Worm (Caenorhabditis elegans) whole organism, L1 larva: Measurements from ENCODE around the gene spat-1.

ENCODE experiments used
- F16B12.6 ChIP-seq: fragments of 150-350 bp; optimal IDR thresholded peaks from 2 replicates; lab custom pipeline; 2014; ENCODE audit warnings: missing biosample characterization, missing genetic modification characterization
- Y116A8C.19 ChIP-seq: sonication (generic microtip); optimal IDR thresholded peaks from 2 replicates; lab custom pipeline; 2016; ENCODE audit warnings: missing compliant biosample characterization, missing genetic modification characterization, borderline replicate concordance
- alr-1 ChIP-seq: fragments of 200-800 bp; sonication (Bioruptor generic); optimal IDR thresholded peaks from 2 replicates; lab custom pipeline; 2018; ENCODE audit warnings: borderline replicate concordance, mild to moderate bottlenecking, missing genetic modification characterization, missing compliant biosample characterization
- ama-1 ChIP-seq: fragments of 150-350 bp; optimal IDR thresholded peaks from 2 replicates; lab custom pipeline; 2014
- blmp-1 ChIP-seq: fragments of 150-350 bp; optimal IDR thresholded peaks from 2 replicates; lab custom pipeline; 2014; ENCODE audit warnings: missing biosample characterization, missing genetic modification characterization
- ceh-82 ChIP-seq, 3 experiments: fragments of 150-350 bp in 1 of 3; sonication (generic microtip) in 2 of 3; optimal IDR thresholded peaks; 2 replicates each; lab custom pipeline; 2014 to 2017; ENCODE audit warnings: missing biosample characterization in 3 of 3, missing genetic modification characterization in 3 of 3
- ceh-90 ChIP-seq: sonication (generic microtip); optimal IDR thresholded peaks from 2 replicates; lab custom pipeline; 2016; ENCODE audit warnings: missing genetic modification characterization, missing compliant biosample characterization
- ces-1 ChIP-seq: fragments of 150-350 bp; optimal IDR thresholded peaks from 2 replicates; lab custom pipeline; 2014; ENCODE audit warnings: missing biosample characterization, missing genetic modification reagents, missing genetic modification characterization
- dsc-1 ChIP-seq: sonication (generic microtip); optimal IDR thresholded peaks from 2 replicates; lab custom pipeline; 2016; ENCODE audit warnings: mild to moderate bottlenecking, missing genetic modification characterization, missing compliant biosample characterization
- efl-1 ChIP-seq, 4 experiments: fragments of 150-350 bp; optimal IDR thresholded peaks in 3 of 4; peaks in 1 of 4; 1 replicate in 1 of 4; 2 replicates in 3 of 4; lab custom pipeline; 2014; ENCODE audit warnings: missing biosample characterization in 2 of 4, missing genetic modification characterization in 2 of 4, missing genetic modification reagents in 2 of 4
- efl-3 ChIP-seq: fragments of 200-800 bp; sonication (Bioruptor generic); optimal IDR thresholded peaks from 2 replicates; lab custom pipeline; 2018; ENCODE audit warnings: mild to moderate bottlenecking, missing genetic modification characterization, missing compliant biosample characterization
- egl-27 ChIP-seq, 2 experiments: fragments of 150-350 bp in 1 of 2; sonication (generic microtip); optimal IDR thresholded peaks; 3 replicates each; lab custom pipeline; 2017 to 2018; ENCODE audit warnings: missing biosample characterization in 2 of 2, missing genetic modification characterization in 2 of 2, missing genetic modification reagents in 2 of 2
- elt-3 ChIP-seq, 6 experiments: fragments of 150-350 bp in 1 of 6; sonication (generic microtip); optimal IDR thresholded peaks; 2 replicates each; lab custom pipeline; 2017 to 2018; ENCODE audit warnings: missing biosample characterization in 6 of 6, missing genetic modification characterization in 6 of 6, inconsistent platforms in 1 of 6
- ets-5 ChIP-seq: fragments of 200-800 bp; sonication (Bioruptor generic); IDR thresholded peaks from 2 replicates; pipeline ENCODE4 v1.3.6; 2022; ENCODE audit warnings: missing genetic modification characterization, missing compliant biosample characterization
- fkh-4 ChIP-seq: sonication (generic microtip); optimal IDR thresholded peaks from 2 replicates; lab custom pipeline; 2016; ENCODE audit warnings: missing compliant biosample characterization, missing genetic modification characterization, borderline replicate concordance
- hpl-2 ChIP-seq: fragments of 150-350 bp; optimal IDR thresholded peaks from 2 replicates; lab custom pipeline; 2014; ENCODE audit warnings: missing biosample characterization, missing genetic modification reagents, missing genetic modification characterization
- irx-1 ChIP-seq: sonication (generic microtip); optimal IDR thresholded peaks from 2 replicates; lab custom pipeline; 2016; ENCODE audit warnings: missing genetic modification characterization, missing compliant biosample characterization
- isw-1 ChIP-seq: fragments of 200-800 bp; sonication (Bioruptor generic); IDR thresholded peaks from 2 replicates; pipeline ENCODE4 v1.3.6; 2022; ENCODE audit warnings: missing genetic modification characterization, missing compliant biosample characterization
- jun-1 ChIP-seq: fragments of 150-350 bp; optimal IDR thresholded peaks from 2 replicates; lab custom pipeline; 2014; ENCODE audit warnings: missing biosample characterization, missing genetic modification reagents, missing genetic modification characterization
- lin-13 ChIP-seq: fragments of 150-350 bp; optimal IDR thresholded peaks from 2 replicates; lab custom pipeline; 2014; ENCODE audit warnings: missing biosample characterization, missing genetic modification reagents, missing genetic modification characterization
- lsy-2 ChIP-seq, 2 experiments: fragments of 150-350 bp; optimal IDR thresholded peaks; 2 replicates each; lab custom pipeline; 2014; ENCODE audit warnings: missing biosample characterization in 2 of 2, missing genetic modification characterization in 2 of 2
- mab-9 ChIP-seq: fragments of 200-800 bp; sonication (Bioruptor generic); IDR thresholded peaks from 2 replicates; pipeline ENCODE4 v1.3.6; 2022; ENCODE audit warnings: missing genetic modification reagents, missing genetic modification characterization, missing compliant biosample characterization
- mef-2 ChIP-seq: fragments of 150-350 bp; optimal IDR thresholded peaks from 2 replicates; lab custom pipeline; 2014; ENCODE audit warnings: missing biosample characterization, missing genetic modification characterization
- nhr-11 ChIP-seq: fragments of 150-350 bp; optimal IDR thresholded peaks from 2 replicates; lab custom pipeline; 2014; ENCODE audit warnings: missing biosample characterization, missing genetic modification characterization
- nhr-237 ChIP-seq: fragments of 150-350 bp; optimal IDR thresholded peaks from 2 replicates; lab custom pipeline; 2014; ENCODE audit warnings: missing biosample characterization, missing genetic modification characterization
- nhr-28 ChIP-seq: fragments of 150-350 bp; optimal IDR thresholded peaks from 2 replicates; lab custom pipeline; 2014; ENCODE audit warnings: missing biosample characterization, missing genetic modification characterization
- nhr-47 ChIP-seq: sonication (generic microtip); optimal IDR thresholded peaks from 2 replicates; lab custom pipeline; 2016; ENCODE audit warnings: mild to moderate bottlenecking, missing genetic modification characterization, moderate library complexity, missing compliant biosample characterization
- nhr-71 ChIP-seq: sonication (generic microtip); optimal IDR thresholded peaks from 2 replicates; lab custom pipeline; 2016; ENCODE audit warnings: mild to moderate bottlenecking, missing genetic modification characterization, moderate library complexity, missing compliant biosample characterization
- nhr-77 ChIP-seq: fragments of 150-350 bp; optimal IDR thresholded peaks from 2 replicates; lab custom pipeline; 2014; ENCODE audit warnings: missing biosample characterization, missing genetic modification characterization
- nhr-84 ChIP-seq: sonication (generic microtip); optimal IDR thresholded peaks from 2 replicates; lab custom pipeline; 2017; ENCODE audit warnings: missing biosample characterization, missing genetic modification characterization
- nhr-85 ChIP-seq: sonication (generic microtip); peaks from one replicate; lab custom pipeline; 2016; ENCODE audit warnings: missing genetic modification characterization, inconsistent platforms, missing compliant biosample characterization
- rnt-1 ChIP-seq: sonication (generic microtip); optimal IDR thresholded peaks from 2 replicates; lab custom pipeline; 2016; ENCODE audit warnings: mild to moderate bottlenecking, missing genetic modification characterization, moderate library complexity, missing compliant biosample characterization
- skn-1 ChIP-seq: fragments of 150-350 bp; optimal IDR thresholded peaks from 2 replicates; lab custom pipeline; 2014; ENCODE audit warnings: missing biosample characterization, missing genetic modification characterization
- snu-23 ChIP-seq: sonication (generic microtip); optimal IDR thresholded peaks from 2 replicates; lab custom pipeline; 2016; ENCODE audit warnings: missing genetic modification characterization, missing compliant biosample characterization
- tbx-2 ChIP-seq: sonication (generic microtip); optimal IDR thresholded peaks from 2 replicates; lab custom pipeline; 2016; ENCODE audit warnings: missing genetic modification characterization, missing compliant biosample characterization
- unc-130 ChIP-seq: fragments of 150-350 bp; optimal IDR thresholded peaks from 2 replicates; lab custom pipeline; 2017; ENCODE audit warnings: missing biosample characterization, missing genetic modification characterization, inconsistent platforms
- unc-62 ChIP-seq: fragments of 150-350 bp; optimal IDR thresholded peaks from 2 replicates; lab custom pipeline; 2014; ENCODE audit warnings: missing biosample characterization, missing genetic modification reagents, missing genetic modification characterization
- vab-15 ChIP-seq: sonication (generic microtip); optimal IDR thresholded peaks from 2 replicates; lab custom pipeline; 2017; ENCODE audit warnings: missing genotype, mild to moderate bottlenecking, missing genetic modification characterization, missing compliant biosample characterization
- ztf-11 ChIP-seq, 2 experiments: sonication (generic microtip); optimal IDR thresholded peaks; 2 replicates each; lab custom pipeline; 2016 to 2017; ENCODE audit warnings: missing genetic modification characterization in 2 of 2, missing biosample characterization in 1 of 2, missing compliant biosample characterization in 1 of 2
- ztf-4 ChIP-seq: fragments of 150-350 bp; optimal IDR thresholded peaks from 2 replicates; lab custom pipeline; 2014; ENCODE audit warnings: missing biosample characterization, missing genetic modification characterization

The spat-1 gene

ce11 chrII:14522037-14522436, 6.5 kb upstream of the spat-1 start, which contains the start of gene btb-19:
Gene btb-19 (minus strand): TSS chrII:14522137.
- TF ChIP-seq ztf-4 (tag; lab: Kevin White, UChicago) = no peak
- TF ChIP-seq isw-1 (GFP tag; lab: Robert Waterston, UW) = no peak

DNA sequence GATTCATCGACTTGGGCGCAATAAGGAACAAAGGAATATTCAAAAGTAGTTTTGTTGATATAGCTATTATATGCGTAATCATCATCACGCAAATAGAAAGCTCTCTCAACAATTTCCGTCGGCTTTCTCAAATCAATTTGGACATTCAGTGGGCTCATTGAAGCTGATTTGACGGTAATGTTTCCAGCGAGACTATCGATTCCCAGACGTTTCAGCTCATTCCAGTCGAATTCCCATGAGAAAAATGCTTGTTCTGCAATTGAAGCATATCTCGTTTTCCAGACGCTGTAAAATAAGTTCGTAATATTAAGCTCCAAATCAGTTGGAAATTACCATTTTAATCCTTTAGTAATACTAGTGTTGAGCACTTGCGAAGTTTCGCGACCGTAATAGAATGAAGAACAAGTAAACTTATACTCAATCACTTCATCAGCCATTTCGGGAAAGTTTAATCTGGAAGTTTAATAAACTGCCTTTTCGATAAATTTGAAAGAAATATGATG, 5.4 kb upstream of the spat-1 start, which contains the start of gene btb-20:
btb-20 (minus strand) TSS at position 453 of the 503 bp plus-strand sequence.
- TF ChIP-seq hpl-2 (no peak), fkh-4 (tag; lab: Kevin White, UChicago) (no peak)

ce11 chrII:14523645-14524223, 4.8 kb upstream of the spat-1 start, which contains the start of gene pot-2:
Gene pot-2 (plus strand): TSS chrII:14524173.
- TF ChIP-seq blmp-1 (tag; lab: Kevin White, UChicago) (no peak), lsy-2 (tag; optimal IDR thresholded peaks at IDR 0.05; lab: Kevin White, UChicago) (no peak), nhr-47 (tag; lab: Kevin White, UChicago) (no peak), efl-3 (GFP tag; lab: Kevin White, UChicago) (no peak), fkh-4 (tag; lab: Kevin White, UChicago) (no peak), nhr-28 (tag; lab: Kevin White, UChicago) (no peak), lin-13 (no peak), rnt-1 (tag; lab: Kevin White, UChicago) (no peak), elt-3 (tag; optimal IDR thresholded peaks at IDR 0.05; lab: Kevin White, UChicago) (no peak), ztf-11 (tag; optimal IDR thresholded peaks at IDR 0.05; lab: Kevin White, UChicago) (no peak), irx-1 (tag; lab: Kevin White, UChicago) (no peak), F16B12.6 (tag; lab: Kevin White, UChicago) (no peak)
- TF ChIP-seq, all 84 proteins: peak for 0

DNA sequence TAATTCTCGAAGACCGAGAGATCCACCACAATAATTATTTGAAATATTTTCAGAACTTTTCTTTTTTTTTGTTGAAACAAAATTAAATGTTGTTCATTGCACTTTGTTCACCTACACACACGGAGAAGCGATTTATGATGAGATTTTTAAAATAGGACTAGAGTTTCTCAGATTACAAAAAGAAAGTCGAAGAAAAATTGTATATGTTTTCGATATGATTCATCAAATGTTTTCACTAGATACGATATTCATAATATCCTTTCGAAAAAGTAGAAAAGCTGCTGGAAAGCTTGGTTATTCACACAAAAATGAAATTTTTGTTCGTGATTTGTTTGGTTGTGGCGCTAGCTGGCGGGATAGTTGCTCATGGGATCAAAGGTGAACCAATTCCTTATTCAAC, 3.5 kb upstream of the spat-1 start, which contains the start of gene F57C2.4:
F57C2.4 (plus strand) TSS at position 301 of the 400 bp plus-strand sequence.
- TF ChIP-seq mef-2 (tag; lab: Kevin White, UChicago) (no peak), nhr-11 (tag; lab: Kevin White, UChicago) (no peak), hpl-2 (no peak), dsc-1 (tag; lab: Kevin White, UChicago) (no peak), ces-1 (GFP tag; lab: Kevin White, UChicago) (no peak), ets-5 (no peak), alr-1 (tag; lab: Kevin White, UChicago) (no peak), F16B12.6 (tag; lab: Kevin White, UChicago) (no peak)

DNA sequence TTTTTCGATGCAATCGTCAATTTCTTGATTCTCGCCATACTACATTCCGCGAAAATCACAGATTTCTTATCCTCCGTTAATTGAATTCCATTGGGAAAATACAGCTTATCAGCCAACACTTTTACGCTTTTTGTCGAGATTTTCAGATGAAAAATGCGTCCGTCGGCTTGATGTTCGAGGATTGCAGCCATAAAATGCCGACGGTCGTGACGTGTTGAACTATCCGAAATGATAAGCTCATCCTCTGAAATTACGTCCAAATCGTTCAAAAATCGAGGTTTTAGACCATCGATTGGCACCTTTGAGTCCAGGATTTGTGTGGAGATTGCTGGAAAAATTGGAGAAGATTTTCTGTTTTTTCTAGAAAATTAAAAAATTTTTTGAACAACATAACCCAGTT, 1.4 kb upstream of the spat-1 start:
- TF ChIP-seq egl-27 (tag; optimal IDR thresholded peaks at IDR 0.05; lab: Kevin White, UChicago) (no peak), ceh-90 (no peak), Y116A8C.19 (tag; lab: Kevin White, UChicago) (no peak), nhr-84 (tag; lab: Kevin White, UChicago) (no peak), efl-1 (optimal IDR thresholded peaks at IDR 0.05; lab: Kevin White, UChicago) (no peak), efl-1 (GFP tag; optimal IDR thresholded peaks at IDR 0.05 in 1 of 2; lab: Kevin White, UChicago) (peak in 1 of 2 experiments; percentile 57)

DNA sequence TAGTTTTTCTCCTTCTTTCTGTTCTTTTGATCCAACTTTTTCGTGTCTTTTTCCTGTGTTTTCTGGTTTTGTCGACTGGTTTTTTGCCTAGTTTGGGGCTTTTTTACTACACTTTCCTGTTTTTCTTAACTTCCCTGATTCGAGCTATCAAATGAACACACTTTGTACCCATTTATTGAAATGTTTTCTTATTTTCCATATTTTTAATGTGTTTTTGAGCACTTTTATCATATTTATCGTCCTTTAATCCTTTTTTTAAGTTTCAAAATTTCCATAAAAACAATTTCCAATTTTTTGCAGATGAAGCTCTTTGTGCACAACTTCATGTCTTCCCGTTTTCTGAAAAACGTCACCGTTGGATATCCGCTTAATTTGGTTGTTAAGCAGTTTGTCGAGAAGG, 5.4 kb downstream of the spat-1 start, which contains the start of gene C04H5.1:
C04H5.1 (plus strand) TSS at position 301 of the 400 bp plus-strand sequence.
- TF ChIP-seq F16B12.6 (tag; lab: Kevin White, UChicago) = no peak
- TF ChIP-seq efl-3 (GFP tag; lab: Kevin White, UChicago) = no peak
- no peak for TF ChIP-seq ceh-82 (tag; optimal IDR thresholded peaks at IDR 0.05; lab: Kevin White, UChicago)
- no peak for TF ChIP-seq nhr-85 (tag; lab: Kevin White, UChicago)
- no peak for TF ChIP-seq lin-13
- no peak for TF ChIP-seq skn-1
- no peak for TF ChIP-seq unc-130
- no peak for TF ChIP-seq nhr-77 (tag; lab: Kevin White, UChicago)
- no peak for TF ChIP-seq vab-15
- no peak for TF ChIP-seq mab-9 (GFP tag; lab: Robert Waterston, UW)
- TF ChIP-seq nhr-237 (tag; lab: Kevin White, UChicago) = no peak
- no peak for TF ChIP-seq ces-1 (GFP tag; lab: Kevin White, UChicago)
- TF ChIP-seq dsc-1 (tag; lab: Kevin White, UChicago) = no peak
- no peak for TF ChIP-seq tbx-2 (tag; lab: Kevin White, UChicago)
- no peak for TF ChIP-seq jun-1 (tag; lab: Kevin White, UChicago)
- TF ChIP-seq ama-1 = no peak
- TF ChIP-seq nhr-71 (tag; lab: Kevin White, UChicago) = no peak
- no peak for TF ChIP-seq snu-23 (GFP tag; lab: Kevin White, UChicago)
- no peak for TF ChIP-seq unc-62 (GFP tag; lab: Kevin White, UChicago)
- TF ChIP-seq, all 84 proteins: peak for 0
